Fruit fly (Drosophila melanogaster): ENCODE measurements around the gene CG4408.

CG4408 gene

DNA sequence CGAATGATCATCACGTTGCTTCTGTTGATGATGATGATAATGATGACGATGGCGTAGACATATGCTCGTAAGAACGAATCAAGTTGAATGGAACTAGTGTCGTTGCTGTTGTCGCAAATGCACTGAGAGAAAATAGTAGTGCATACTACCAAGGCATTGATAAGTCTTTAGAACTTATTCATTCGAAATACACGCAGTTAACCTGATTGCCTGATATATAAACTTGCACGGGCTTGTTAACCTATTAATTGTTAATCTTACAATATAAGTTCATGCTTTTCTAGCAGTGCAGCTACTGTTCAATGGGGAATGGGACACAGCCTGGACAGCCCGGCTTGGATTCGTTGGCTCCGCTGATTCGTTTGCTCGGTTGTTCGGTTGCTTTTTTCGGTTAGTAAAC, 37.1 kb downstream of the CG4408 start (continued):
- TF ChIP-seq CG15011 (GFP tag; optimal IDR thresholded peaks at IDR 0.05) (peak; percentile 69), Hsf (GFP tag; optimal IDR thresholded peaks at IDR 0.05) (peak; percentile 91), Med (GFP tag) (peak; percentile 97), stc (GFP tag; IDR thresholded peaks at IDR 0.05) (peak; percentile 76), E2f1 (GFP tag; IDR thresholded peaks at IDR 0.05) (peak; percentile 75), Dp (GFP tag; optimal IDR thresholded peaks at IDR 0.05) (no peak), CG7839 (tag; optimal IDR thresholded peaks at IDR 0.05) (peak; percentile 88), Mes4 (GFP tag; optimal IDR thresholded peaks at IDR 0.05) (peak; percentile 79), CG6854 (GFP tag; optimal IDR thresholded peaks at IDR 0.05) (peak; percentile 60), pros (GFP tag; optimal IDR thresholded peaks at IDR 0.05) (no peak), Asciz (GFP tag; optimal IDR thresholded peaks at IDR 0.05) (peak; percentile 65), Drgx (GFP tag; IDR thresholded peaks at IDR 0.05) (peak; percentile 95), Bteb2 (GFP tag; optimal IDR thresholded peaks at IDR 0.05) (peak; percentile 70), bcd (GFP tag; optimal IDR thresholded peaks at IDR 0.05) (peak; percentile 78), gro (GFP tag; optimal IDR thresholded peaks at IDR 0.05) (peak; percentile 65), CG5953 (GFP tag; IDR thresholded peaks at IDR 0.05) (peak; percentile 58; the same call in 1 of the 2 replicates), ase (GFP tag; IDR thresholded peaks at IDR 0.05) (peak; percentile 63; the same call in 2 of the 3 replicates), Lim3 (GFP tag; IDR thresholded peaks at IDR 0.05) (no peak; the same call in 1 of the 2 replicates), HHEX (GFP tag; optimal IDR thresholded peaks at IDR 0.05) (peak; percentile 73), cg (GFP tag; optimal IDR thresholded peaks at IDR 0.05) (no peak), CG4404 (GFP tag; IDR thresholded peaks at IDR 0.05) (peak; percentile 67), p53 (GFP tag; optimal IDR thresholded peaks at IDR 0.05) (peak; percentile 40), Stat92E (GFP tag; optimal IDR thresholded peaks at IDR 0.05) (peak in 1 of 3 experiments; percentile 69), danr (GFP tag; IDR thresholded peaks at IDR 0.05) (peak; percentile 53; the same call in 1 of the 2 replicates), Sox102F (GFP tag; optimal IDR thresholded peaks at IDR 0.05) (peak; percentile 78), row (GFP tag; IDR thresholded peaks at IDR 0.05) (peak; percentile 88), H2.0 (GFP tag; IDR thresholded peaks at IDR 0.05) (peak; percentile 80), az2 (GFP tag; optimal IDR thresholded peaks at IDR 0.05) (peak; percentile 86), PHDP (tag; optimal IDR thresholded peaks at IDR 0.05) (peak; percentile 83), br (optimal IDR thresholded peaks at IDR 0.05) (no peak), CG8944 (GFP tag; optimal IDR thresholded peaks at IDR 0.05) (peak; percentile 85), CG8388 (GFP tag; optimal IDR thresholded peaks at IDR 0.05) (peak; percentile 86), crp (GFP tag; optimal IDR thresholded peaks at IDR 0.05) (peak in 1 of 2 experiments; percentile 28), CG17568 (GFP tag; optimal IDR thresholded peaks at IDR 0.05) (peak; percentile 82), CG6254 (GFP tag; optimal IDR thresholded peaks at IDR 0.05) (peak; percentile 84), ftz-f1 (GFP tag; optimal IDR thresholded peaks at IDR 0.05) (no peak), gcm (GFP tag; optimal IDR thresholded peaks at IDR 0.05) (peak; percentile 82), CG10366 (GFP tag; IDR thresholded peaks at IDR 0.05) (peak; percentile 82), ash1 (GFP tag; optimal IDR thresholded peaks at IDR 0.05) (no peak), Ets97D (GFP tag; optimal IDR thresholded peaks at IDR 0.05) (peak; percentile 63), pita (GFP tag; optimal IDR thresholded peaks at IDR 0.05) (no peak), HLH4C (GFP tag; IDR thresholded peaks at IDR 0.05; ENCODE audit: partially characterized antibody) (no peak), CG12236 (GFP tag; optimal IDR thresholded peaks at IDR 0.05) (peak; percentile 75), CG11560 (tag; IDR thresholded peaks at IDR 0.05) (peak; percentile 69; the same call in 2 of the 3 replicates), Hr39 (optimal IDR thresholded peaks at IDR 0.05) (no peak), GATAe (GFP tag; conservative IDR thresholded peaks at IDR 0.05) (peak; percentile 39; the same call in 1 of the 2 replicates), Elba2 (GFP tag; optimal IDR thresholded peaks at IDR 0.05) (no peak), slp2 (GFP tag; optimal IDR thresholded peaks at IDR 0.05) (peak; percentile 84), fd3F (GFP tag; optimal IDR thresholded peaks at IDR 0.05) (peak; percentile 58), grau (tag; optimal IDR thresholded peaks at IDR 0.05) (peak; percentile 85), da (GFP tag; optimal IDR thresholded peaks at IDR 0.05) (peak; percentile 18)

Measured in whole organism, embryonic.